Fruit fly (Drosophila melanogaster) whole organism, adult: ENCODE data around the gene rho-5.

Source experiments
- CG11617 ChIP-seq: fragments of 200-800 bp; sonication (Bioruptor generic); optimal IDR thresholded peaks from 2 replicates; lab custom pipeline; 2017; ENCODE audit warnings: mild to moderate bottlenecking, missing biosample characterization, missing genetic modification reagents, missing genetic modification characterization
- CG12768 ChIP-seq: fragments of 200-800 bp; sonication (Bioruptor generic); optimal IDR thresholded peaks from 2 replicates; lab custom pipeline; 2017; ENCODE audit warnings: missing biosample characterization, missing genetic modification characterization, mild to moderate bottlenecking, moderate library complexity, missing genetic modification reagents
- CG14711 ChIP-seq: fragments of 200-800 bp; sonication (Bioruptor generic); optimal IDR thresholded peaks from 2 replicates; lab custom pipeline; 2018; ENCODE audit warnings: missing biosample characterization, mild to moderate bottlenecking, missing genetic modification characterization, moderate library complexity
- CG1620 ChIP-seq: fragments of 200-800 bp; sonication (Bioruptor generic); optimal IDR thresholded peaks from 2 replicates; lab custom pipeline; 2016; ENCODE audit warnings: missing biosample characterization, missing genetic modification characterization
- CG33017 ChIP-seq: fragments of 200-800 bp; sonication (Bioruptor generic); optimal IDR thresholded peaks from 2 replicates; lab custom pipeline; 2018; ENCODE audit warnings: missing biosample characterization, mild to moderate bottlenecking, missing genetic modification characterization, moderate library complexity
- CG5204 ChIP-seq: fragments of 200-800 bp; sonication (Bioruptor generic); optimal IDR thresholded peaks from 2 replicates; lab custom pipeline; 2016; ENCODE audit warnings: missing biosample characterization, missing genetic modification characterization
- CG7045 ChIP-seq: fragments of 200-800 bp; sonication (Bioruptor generic); optimal IDR thresholded peaks from 2 replicates; lab custom pipeline; 2017; ENCODE audit warnings: missing biosample characterization, mild to moderate bottlenecking, missing genetic modification characterization
- CG7101 ChIP-seq: fragments of 200-800 bp; sonication (Bioruptor generic); optimal IDR thresholded peaks from 2 replicates; lab custom pipeline; 2018; ENCODE audit warnings: missing biosample characterization, mild to moderate bottlenecking, missing genetic modification characterization, moderate library complexity
- Clk ChIP-seq: fragments of 200-800 bp; sonication (Bioruptor generic); optimal IDR thresholded peaks from 2 replicates; lab custom pipeline; 2017; ENCODE audit warnings: missing biosample characterization, missing genetic modification characterization
- Crg-1 ChIP-seq: fragments of 200-800 bp; sonication (Bioruptor generic); optimal IDR thresholded peaks from 2 replicates; lab custom pipeline; 2016; ENCODE audit warnings: missing biosample characterization, missing genetic modification characterization
- Hr96 ChIP-seq: fragments of 200-800 bp; sonication (Bioruptor generic); optimal IDR thresholded peaks from 2 replicates; lab custom pipeline; 2016; ENCODE audit warnings: missing biosample characterization, missing genetic modification characterization
- Mnt ChIP-seq: fragments of 200-800 bp; sonication (Bioruptor generic); optimal IDR thresholded peaks from 2 replicates; lab custom pipeline; 2016; ENCODE audit warnings: missing biosample characterization, mild to moderate bottlenecking, missing genetic modification characterization
- bab1 ChIP-seq: fragments of 200-800 bp; sonication (Bioruptor generic); optimal IDR thresholded peaks from 3 replicates; lab custom pipeline; 2019; ENCODE audit warnings: missing biosample characterization, mild to moderate bottlenecking, missing genetic modification characterization, moderate library complexity
- cic ChIP-seq: fragments of 200-800 bp; sonication (Bioruptor generic); optimal IDR thresholded peaks from 2 replicates; lab custom pipeline; 2017; ENCODE audit warnings: missing biosample characterization, mild to moderate bottlenecking, missing genetic modification characterization, moderate library complexity
- cnc ChIP-seq, 2 experiments: fragments of >200 bp; optimal IDR thresholded peaks; 2 replicates each; lab custom pipeline; 2017
- kay ChIP-seq: fragments of 200-800 bp; sonication (Bioruptor generic); peaks from one replicate; lab custom pipeline; 2016; ENCODE audit warnings: missing biosample characterization, missing genetic modification characterization, borderline replicate concordance
- ovo ChIP-seq: fragments of 200-800 bp; sonication (Bioruptor generic); optimal IDR thresholded peaks from 2 replicates; lab custom pipeline; 2016; ENCODE audit warnings: missing biosample characterization, missing genetic modification characterization
- pad ChIP-seq: fragments of 200-800 bp; sonication (Bioruptor generic); optimal IDR thresholded peaks from 3 replicates; lab custom pipeline; 2017; ENCODE audit warnings: missing biosample characterization, missing genetic modification characterization, mild to moderate bottlenecking, moderate library complexity, missing genetic modification reagents
- tj ChIP-seq: fragments of 200-800 bp; sonication (Bioruptor generic); optimal IDR thresholded peaks from 3 replicates; lab custom pipeline; 2017; ENCODE audit warnings: missing biosample characterization, mild to moderate bottlenecking, missing genetic modification characterization, moderate library complexity
- toe ChIP-seq: fragments of 200-800 bp; sonication (Bioruptor generic); optimal IDR thresholded peaks from 2 replicates; lab custom pipeline; 2016; ENCODE audit warnings: missing biosample characterization, missing genetic modification characterization

rho-5 gene

dm6 chr2L:10353871-10354270 lies 19.8 kb downstream of the rho-5 start, which contains the start of gene CG34367:
CG34367 (minus strand) TSS chr2L:10353905.
- no peak for TF ChIP-seq CG11617 (GFP tag; lab: Kevin White, UChicago)

dm6 chr2L:10351130-10351529 lies 22.6 kb downstream of the rho-5 start:
- TF ChIP-seq Hr96 (GFP tag; lab: Kevin White, UChicago) (no peak), CG12768 (no peak), pad (GFP tag; lab: Kevin White, UChicago) (no peak), CG11617 (GFP tag; lab: Kevin White, UChicago) (no peak), Crg-1 (GFP tag; lab: Kevin White, UChicago) (no peak), CG7101 (tag; lab: Kevin White, UChicago) (no peak), Clk (GFP tag; lab: Kevin White, UChicago) (no peak), kay (GFP tag; lab: Kevin White, UChicago) (no peak)

dm6 chr2L:10344029-10344606 lies 29.6 kb downstream of the rho-5 start, which contains the start of gene Frmd5:
Frmd5 (plus strand) TSS chr2L:10344442.
- TF ChIP-seq CG5204 (no peak), ovo (GFP tag; lab: Kevin White, UChicago) (no peak), Crg-1 (GFP tag; lab: Kevin White, UChicago) (no peak), cnc (optimal IDR thresholded peaks at IDR 0.05; lab: Kevin White, UChicago) (no peak), Hr96 (GFP tag; lab: Kevin White, UChicago) (no peak), Clk (GFP tag; lab: Kevin White, UChicago) (no peak), bab1 (GFP tag; lab: Kevin White, UChicago) (no peak), CG14711 (no peak), cic (no peak)

dm6 chr2L:10342471-10342870 lies 31.2 kb downstream of the rho-5 start, which contains the start of gene Sps2:
Sps2 (plus strand) TSS chr2L:10342594.
- no peak for TF ChIP-seq CG1620 (GFP tag; lab: Kevin White, UChicago)
- TF ChIP-seq ovo (GFP tag; lab: Kevin White, UChicago), result no peak
- peak; percentile 12 for TF ChIP-seq CG14711
- TF ChIP-seq CG7101 (tag; lab: Kevin White, UChicago), result peak; percentile 15
- peak; percentile 19 for TF ChIP-seq CG11617 (GFP tag; lab: Kevin White, UChicago)
- peak; percentile 22 for TF ChIP-seq Mnt (GFP tag; lab: Kevin White, UChicago)
- TF ChIP-seq cic, result peak; percentile 16
- TF ChIP-seq CG33017 (tag; lab: Kevin White, UChicago), result no peak
- no peak for TF ChIP-seq cnc (optimal IDR thresholded peaks at IDR 0.05; lab: Kevin White, UChicago)
- TF ChIP-seq pad (GFP tag; lab: Kevin White, UChicago), result no peak
- no peak for TF ChIP-seq kay (GFP tag; lab: Kevin White, UChicago)
- TF ChIP-seq tj, result peak; percentile 25
- TF ChIP-seq bab1 (GFP tag; lab: Kevin White, UChicago), result peak; percentile 69

- no peak for TF ChIP-seq CG5204
- TF ChIP-seq Mnt (GFP tag; lab: Kevin White, UChicago), result peak; percentile 5
- peak; percentile 40 for TF ChIP-seq CG7101 (tag; lab: Kevin White, UChicago)
- TF ChIP-seq pad (GFP tag; lab: Kevin White, UChicago), result no peak
- TF ChIP-seq Clk (GFP tag; lab: Kevin White, UChicago), result no peak
- TF ChIP-seq cic, result no peak
- TF ChIP-seq bab1 (GFP tag; lab: Kevin White, UChicago), result peak; percentile 62
- no peak for TF ChIP-seq CG1620 (GFP tag; lab: Kevin White, UChicago)
- TF ChIP-seq Crg-1 (GFP tag; lab: Kevin White, UChicago), result no peak
- no peak for TF ChIP-seq Hr96 (GFP tag; lab: Kevin White, UChicago)
- TF ChIP-seq CG14711, result peak; percentile 20
- TF ChIP-seq CG7045 (GFP tag; lab: Kevin White, UChicago), result no peak
- peak; percentile 11 for TF ChIP-seq CG11617 (GFP tag; lab: Kevin White, UChicago)
- TF ChIP-seq toe (GFP tag; lab: Kevin White, UChicago), result no peak
- peak; percentile 66 for TF ChIP-seq kay (GFP tag; lab: Kevin White, UChicago)
- no peak for TF ChIP-seq CG12768
- TF ChIP-seq cnc (optimal IDR thresholded peaks at IDR 0.05; lab: Kevin White, UChicago), result no peak
- TF ChIP-seq tj, result peak; percentile 11
- peak; percentile 5 for TF ChIP-seq CG33017 (tag; lab: Kevin White, UChicago)
- TF ChIP-seq ovo (GFP tag; lab: Kevin White, UChicago), result no peak
These were observed 32.3 kb downstream of the rho-5 start, which contains the start of gene CG31715 for dm6 chr2L:10341405-10341804. CG31715 (plus strand) TSS chr2L:10341616.

dm6 chr2L:10339841-10340240 lies 33.9 kb downstream of the rho-5 start:
- TF ChIP-seq cic, result no peak
- no peak for TF ChIP-seq CG7045 (GFP tag; lab: Kevin White, UChicago)
- TF ChIP-seq kay (GFP tag; lab: Kevin White, UChicago), result peak; percentile 72

- TF ChIP-seq ovo (GFP tag; lab: Kevin White, UChicago) (no peak), cic (peak; percentile 31), bab1 (GFP tag; lab: Kevin White, UChicago) (peak; percentile 63), CG11617 (GFP tag; lab: Kevin White, UChicago) (peak; percentile 15), CG7101 (tag; lab: Kevin White, UChicago) (peak; percentile 35), Mnt (GFP tag; lab: Kevin White, UChicago) (peak; percentile 44), CG12768 (no peak), tj (no peak), pad (GFP tag; lab: Kevin White, UChicago) (peak; percentile 12), CG1620 (GFP tag; lab: Kevin White, UChicago) (peak; percentile 18)
These were observed 34.4 kb downstream of the rho-5 start, which contains the start of gene SamDC for dm6 chr2L:10339212-10339721. SamDC (plus strand) TSS chr2L:10339457.
